In the genomic region with DNA sequence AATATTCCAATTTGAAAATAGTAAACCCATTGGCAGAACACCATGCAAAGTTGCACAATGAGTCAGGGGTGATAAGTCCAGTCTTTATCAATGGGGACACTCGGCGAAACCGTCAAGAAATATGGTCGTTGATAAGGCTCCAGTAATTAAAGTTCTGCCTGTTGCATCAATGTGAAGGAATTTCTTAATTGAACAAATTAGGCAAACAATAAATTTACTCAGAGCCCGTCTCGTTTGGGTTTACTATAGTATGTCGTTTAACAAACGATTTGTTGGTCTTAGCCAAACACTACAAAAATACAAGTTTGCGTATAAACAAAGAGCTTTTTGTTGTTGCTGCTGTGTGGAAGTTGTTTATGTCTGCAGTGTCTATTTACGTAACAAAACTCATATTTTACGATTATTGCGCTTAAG, we compare ENCODE assay signal across 1 fruit fly cellular context.
TF ChIP-seq lines count a peak whose summit lies in the region.

No protein-coding gene starts in this region.

TF ChIP-seq in whole organism, embryonic, 481 proteins besides CTCF, POLR2A, EP300 and RAD21 (continued from another document and continues in another):
- peak; percentile 29 for TF ChIP-seq NK7.1 (GFP tag; optimal IDR thresholded peaks at IDR 0.05; lab: Kevin White, UChicago)
- TF ChIP-seq CG33213 (GFP tag; optimal IDR thresholded peaks at IDR 0.05; lab: Kevin White, UChicago): peak; percentile 37
- TF ChIP-seq Trl (optimal IDR thresholded peaks at IDR 0.05; lab: Kevin White, UChicago): no peak
- TF ChIP-seq Trl (GFP tag; optimal IDR thresholded peaks at IDR 0.05; lab: Kevin White, UChicago): no peak
- TF ChIP-seq CG7556 (GFP tag; optimal IDR thresholded peaks at IDR 0.05; lab: Kevin White, UChicago): peak; percentile 35
- TF ChIP-seq corto (GFP tag; optimal IDR thresholded peaks at IDR 0.05; lab: Kevin White, UChicago): no peak
- TF ChIP-seq peb (GFP tag; IDR thresholded peaks at IDR 0.05; lab: Robert Waterston, UW): no peak
- peak; percentile 58 for TF ChIP-seq CoRest (tag; optimal IDR thresholded peaks at IDR 0.05; lab: Kevin White, UChicago)
- TF ChIP-seq tap (tag; optimal IDR thresholded peaks at IDR 0.05; lab: Kevin White, UChicago): peak; percentile 8
- peak; percentile 66 for TF ChIP-seq CG2678 (tag; optimal IDR thresholded peaks at IDR 0.05; lab: Kevin White, UChicago)
- no peak for TF ChIP-seq CG1832 (GFP tag; optimal IDR thresholded peaks at IDR 0.05; lab: Kevin White, UChicago)
- no peak for TF ChIP-seq H2.0 (GFP tag; IDR thresholded peaks at IDR 0.05; lab: Robert Waterston, UW)
- TF ChIP-seq D (optimal IDR thresholded peaks at IDR 0.05; lab: Kevin White, UChicago): no peak
- no peak for TF ChIP-seq D (GFP tag; optimal IDR thresholded peaks at IDR 0.05; lab: Kevin White, UChicago)
- TF ChIP-seq CG12236 (GFP tag; optimal IDR thresholded peaks at IDR 0.05; lab: Kevin White, UChicago): peak; percentile 6
- TF ChIP-seq Gsc (GFP tag; IDR thresholded peaks at IDR 0.05; lab: Robert Waterston, UW): no peak
- TF ChIP-seq Hr3 (GFP tag; optimal IDR thresholded peaks at IDR 0.05; lab: Kevin White, UChicago): no peak
- no peak for TF ChIP-seq fru (optimal IDR thresholded peaks at IDR 0.05; lab: Kevin White, UChicago)
- no peak for TF ChIP-seq Dad (GFP tag; optimal IDR thresholded peaks at IDR 0.05; lab: Kevin White, UChicago)
- TF ChIP-seq slou (GFP tag; optimal IDR thresholded peaks at IDR 0.05; lab: Kevin White, UChicago): peak; percentile 0
- TF ChIP-seq B-H2 (GFP tag; optimal IDR thresholded peaks at IDR 0.05; lab: Kevin White, UChicago): no peak
- TF ChIP-seq slbo (GFP tag; IDR thresholded peaks at IDR 0.05; lab: Robert Waterston, UW): no peak
- TF ChIP-seq Sox102F (GFP tag; optimal IDR thresholded peaks at IDR 0.05; lab: Kevin White, UChicago): peak; percentile 53
- peak; percentile 9 for TF ChIP-seq Hey (tag; optimal IDR thresholded peaks at IDR 0.05; lab: Kevin White, UChicago)
- no peak for TF ChIP-seq CG3163 (GFP tag; optimal IDR thresholded peaks at IDR 0.05; lab: Kevin White, UChicago)
- TF ChIP-seq CG8281 (tag; optimal IDR thresholded peaks at IDR 0.05; lab: Kevin White, UChicago): peak; percentile 36
- TF ChIP-seq CG8290 (GFP tag; optimal IDR thresholded peaks at IDR 0.05; lab: Kevin White, UChicago): no peak
- TF ChIP-seq CG8290 (tag; optimal IDR thresholded peaks at IDR 0.05; lab: Kevin White, UChicago): peak in 1 of 2 experiments; percentile 91
- no peak for TF ChIP-seq gsb (GFP tag; IDR thresholded peaks at IDR 0.05; lab: Robert Waterston, UW)
- no peak for TF ChIP-seq sc (optimal IDR thresholded peaks at IDR 0.05; lab: Kevin White, UChicago)
- peak; percentile 35 for TF ChIP-seq sc (GFP tag; optimal IDR thresholded peaks at IDR 0.05; lab: Kevin White, UChicago)
- peak; percentile 17 for TF ChIP-seq CG2116 (GFP tag; optimal IDR thresholded peaks at IDR 0.05; lab: Kevin White, UChicago)
- TF ChIP-seq CG1603 (tag; optimal IDR thresholded peaks at IDR 0.05; lab: Kevin White, UChicago): peak; percentile 66
- TF ChIP-seq CG6254 (GFP tag; optimal IDR thresholded peaks at IDR 0.05; lab: Kevin White, UChicago): no peak
- peak; percentile 45 for TF ChIP-seq Dek (tag; optimal IDR thresholded peaks at IDR 0.05; lab: Kevin White, UChicago)
- TF ChIP-seq row (GFP tag; IDR thresholded peaks at IDR 0.05; lab: Robert Waterston, UW): 0 out of 3 replicates have a peak, but pooled peaks have one; percentile 9
- TF ChIP-seq Kr (GFP tag; optimal IDR thresholded peaks at IDR 0.05; lab: Kevin White, UChicago): no peak
- 0 out of 3 replicates have a peak, but pooled peaks have one; percentile 28 for TF ChIP-seq CG7357 (GFP tag; IDR thresholded peaks at IDR 0.05; lab: Robert Waterston, UW)
- peak; percentile 4 for TF ChIP-seq cwo (GFP tag; optimal IDR thresholded peaks at IDR 0.05; lab: Kevin White, UChicago)
- TF ChIP-seq CG12744 (GFP tag; optimal IDR thresholded peaks at IDR 0.05; lab: Kevin White, UChicago): peak; percentile 1
- TF ChIP-seq gsb-n (tag; optimal IDR thresholded peaks at IDR 0.05; lab: Kevin White, UChicago): peak; percentile 27
- peak; percentile 69 for TF ChIP-seq caup (GFP tag; optimal IDR thresholded peaks at IDR 0.05; lab: Kevin White, UChicago; ENCODE audit: severe bottlenecking)
- TF ChIP-seq Max (GFP tag; optimal IDR thresholded peaks at IDR 0.05; lab: Kevin White, UChicago): peak; percentile 8
- peak; percentile 40; the same call in 1 of the 3 replicates for TF ChIP-seq dysf (GFP tag; IDR thresholded peaks at IDR 0.05; lab: Robert Waterston, UW)
- 0 out of 3 replicates have a peak, but pooled peaks have one; percentile 23 for TF ChIP-seq otp (GFP tag; IDR thresholded peaks at IDR 0.05; lab: Robert Waterston, UW)
- TF ChIP-seq CG5180 (GFP tag; optimal IDR thresholded peaks at IDR 0.05; lab: Kevin White, UChicago): peak; percentile 33
- peak; percentile 32 for TF ChIP-seq Bdp1 (GFP tag; optimal IDR thresholded peaks at IDR 0.05; lab: Kevin White, UChicago)
- peak; percentile 2 for TF ChIP-seq CG4707 (GFP tag; optimal IDR thresholded peaks at IDR 0.05; lab: Kevin White, UChicago)
- TF ChIP-seq CG7372 (GFP tag; IDR thresholded peaks at IDR 0.05; lab: Robert Waterston, UW): no peak
- TF ChIP-seq dimm (GFP tag; IDR thresholded peaks at IDR 0.05; lab: Robert Waterston, UW): no peak
- TF ChIP-seq CG9932 (GFP tag; IDR thresholded peaks at IDR 0.05; lab: Robert Waterston, UW): no peak
- TF ChIP-seq Elba2 (GFP tag; optimal IDR thresholded peaks at IDR 0.05; lab: Kevin White, UChicago): no peak
- TF ChIP-seq Hmx (GFP tag; optimal IDR thresholded peaks at IDR 0.05; lab: Kevin White, UChicago): no peak
- TF ChIP-seq eve (GFP tag; optimal IDR thresholded peaks at IDR 0.05; lab: Kevin White, UChicago): peak in 1 of 2 experiments; percentile 4
- no peak for TF ChIP-seq prd (optimal IDR thresholded peaks at IDR 0.05; lab: Kevin White, UChicago)
- TF ChIP-seq prd (GFP tag; IDR thresholded peaks at IDR 0.05; lab: Robert Waterston, UW): no peak
- peak; percentile 18 for TF ChIP-seq CG7928 (GFP tag; optimal IDR thresholded peaks at IDR 0.05; lab: Kevin White, UChicago)
- TF ChIP-seq emc (GFP tag; optimal IDR thresholded peaks at IDR 0.05; lab: Kevin White, UChicago): peak; percentile 9
- TF ChIP-seq al (GFP tag; IDR thresholded peaks at IDR 0.05; lab: Robert Waterston, UW): no peak
- TF ChIP-seq CG9727 (GFP tag; optimal IDR thresholded peaks at IDR 0.05; lab: Kevin White, UChicago): no peak
- peak; percentile 46 for TF ChIP-seq her (GFP tag; optimal IDR thresholded peaks at IDR 0.05; lab: Kevin White, UChicago)
- TF ChIP-seq Sry-β (GFP tag; optimal IDR thresholded peaks at IDR 0.05; lab: Kevin White, UChicago): peak; percentile 52
- TF ChIP-seq dmrt99B (tag; optimal IDR thresholded peaks at IDR 0.05; lab: Kevin White, UChicago): peak; percentile 36
- TF ChIP-seq CG4617 (GFP tag; optimal IDR thresholded peaks at IDR 0.05; lab: Kevin White, UChicago; ENCODE audit: borderline replicate concordance): no peak
- no peak for TF ChIP-seq HLH3B (GFP tag; IDR thresholded peaks at IDR 0.05; lab: Robert Waterston, UW)
- TF ChIP-seq CG11456 (GFP tag; IDR thresholded peaks at IDR 0.05; lab: Robert Waterston, UW): 0 out of 3 replicates have a peak, but pooled peaks have one; percentile 67
- peak; percentile 55 for TF ChIP-seq CG18619 (GFP tag; optimal IDR thresholded peaks at IDR 0.05; lab: Kevin White, UChicago)
- TF ChIP-seq CG31365 (tag; optimal IDR thresholded peaks at IDR 0.05; lab: Kevin White, UChicago): peak; percentile 61
- peak; percentile 44 for TF ChIP-seq CG3407 (GFP tag; optimal IDR thresholded peaks at IDR 0.05; lab: Kevin White, UChicago)
- no peak for TF ChIP-seq CG17328 (GFP tag; IDR thresholded peaks at IDR 0.05; lab: Robert Waterston, UW)
- peak; percentile 83 for TF ChIP-seq CG12769 (tag; optimal IDR thresholded peaks at IDR 0.05; lab: Kevin White, UChicago)
- no peak for TF ChIP-seq Abd-B (GFP tag; optimal IDR thresholded peaks at IDR 0.05; lab: Kevin White, UChicago)
- 0 out of 2 replicates have a peak, but pooled peaks have one; percentile 24 for TF ChIP-seq Awh (GFP tag; IDR thresholded peaks at IDR 0.05; lab: Robert Waterston, UW)
- peak; percentile 58 for TF ChIP-seq Fer3 (tag; optimal IDR thresholded peaks at IDR 0.05; lab: Kevin White, UChicago)
- no peak for TF ChIP-seq Dip2 (GFP tag; IDR thresholded peaks at IDR 0.05; lab: Robert Waterston, UW)
- peak; percentile 14 for TF ChIP-seq CG2202 (tag; optimal IDR thresholded peaks at IDR 0.05; lab: Kevin White, UChicago)
- TF ChIP-seq Med (GFP tag; lab: Kevin White, UChicago): peak; percentile 90
- TF ChIP-seq bcd (GFP tag; optimal IDR thresholded peaks at IDR 0.05; lab: Kevin White, UChicago): peak; percentile 33
- 0 out of 3 replicates have a peak, but pooled peaks have one; percentile 11 for TF ChIP-seq z (GFP tag; IDR thresholded peaks at IDR 0.05; lab: Robert Waterston, UW)
- no peak for TF ChIP-seq CG10462 (GFP tag; optimal IDR thresholded peaks at IDR 0.05; lab: Kevin White, UChicago)
- TF ChIP-seq MESR4 (GFP tag; optimal IDR thresholded peaks at IDR 0.05; lab: Kevin White, UChicago): no peak
- TF ChIP-seq BtbVII (GFP tag; optimal IDR thresholded peaks at IDR 0.05; lab: Kevin White, UChicago): peak; percentile 74
- peak; percentile 47; the same call in 1 of the 2 replicates for TF ChIP-seq Rfx (GFP tag; IDR thresholded peaks at IDR 0.05; lab: Robert Waterston, UW)
- peak; percentile 59 for TF ChIP-seq Fer1 (GFP tag; optimal IDR thresholded peaks at IDR 0.05; lab: Kevin White, UChicago)
- peak in 1 of 2 experiments; percentile 1 for TF ChIP-seq Eip74EF (GFP tag; optimal IDR thresholded peaks at IDR 0.05; lab: Kevin White, UChicago)
- peak; percentile 52 for TF ChIP-seq CG6765 (GFP tag; optimal IDR thresholded peaks at IDR 0.05; lab: Kevin White, UChicago)
- TF ChIP-seq CG7987 (GFP tag; optimal IDR thresholded peaks at IDR 0.05; lab: Kevin White, UChicago): peak; percentile 75
- peak; percentile 22 for TF ChIP-seq CG18764 (GFP tag; optimal IDR thresholded peaks at IDR 0.05; lab: Kevin White, UChicago)
- TF ChIP-seq CG12219 (GFP tag; optimal IDR thresholded peaks at IDR 0.05; lab: Kevin White, UChicago): peak; percentile 62
- TF ChIP-seq ATbp (GFP tag; optimal IDR thresholded peaks at IDR 0.05; lab: Kevin White, UChicago): peak; percentile 79
- TF ChIP-seq CG8089 (GFP tag; optimal IDR thresholded peaks at IDR 0.05; lab: Kevin White, UChicago): peak; percentile 46
- no peak for TF ChIP-seq dan (GFP tag; IDR thresholded peaks at IDR 0.05; lab: Robert Waterston, UW)
- peak; percentile 64; the same call in 1 of the 3 replicates for TF ChIP-seq gce (GFP tag; IDR thresholded peaks at IDR 0.05; lab: Robert Waterston, UW)
- TF ChIP-seq zen (tag; optimal IDR thresholded peaks at IDR 0.05; lab: Kevin White, UChicago): no peak
- TF ChIP-seq CG7963 (GFP tag; IDR thresholded peaks at IDR 0.05; lab: Robert Waterston, UW; ENCODE audit: partially characterized antibody): no peak
- peak; percentile 81 for TF ChIP-seq mirr (GFP tag; optimal IDR thresholded peaks at IDR 0.05; lab: Kevin White, UChicago)
- TF ChIP-seq ftz-f1 (GFP tag; optimal IDR thresholded peaks at IDR 0.05; lab: Kevin White, UChicago): no peak
- no peak for TF ChIP-seq bbx (GFP tag; IDR thresholded peaks at IDR 0.05; lab: Robert Waterston, UW; ENCODE audit: partially characterized antibody)
- TF ChIP-seq disco-r (GFP tag; optimal IDR thresholded peaks at IDR 0.05; lab: Kevin White, UChicago): no peak
- peak; percentile 46 for TF ChIP-seq salm (tag; optimal IDR thresholded peaks at IDR 0.05; lab: Kevin White, UChicago)
- TF ChIP-seq luna (GFP tag; optimal IDR thresholded peaks at IDR 0.05; lab: Kevin White, UChicago): no peak
- peak; percentile 29 for TF ChIP-seq fd64A (GFP tag; optimal IDR thresholded peaks at IDR 0.05; lab: Kevin White, UChicago)
- TF ChIP-seq nau (GFP tag; optimal IDR thresholded peaks at IDR 0.05; lab: Kevin White, UChicago): peak; percentile 78
- no peak for TF ChIP-seq YL-1 (GFP tag; optimal IDR thresholded peaks at IDR 0.05; lab: Kevin White, UChicago)
- peak; percentile 87 for TF ChIP-seq fd3F (GFP tag; optimal IDR thresholded peaks at IDR 0.05; lab: Kevin White, UChicago)
- no peak for TF ChIP-seq bowl (GFP tag; IDR thresholded peaks at IDR 0.05; lab: Robert Waterston, UW)
- no peak for TF ChIP-seq HLH4C (GFP tag; IDR thresholded peaks at IDR 0.05; lab: Robert Waterston, UW; ENCODE audit: partially characterized antibody)
- TF ChIP-seq Hr39 (optimal IDR thresholded peaks at IDR 0.05; lab: Kevin White, UChicago): no peak
- TF ChIP-seq Poxn (GFP tag; IDR thresholded peaks at IDR 0.05; lab: Robert Waterston, UW): no peak
- TF ChIP-seq hth (optimal IDR thresholded peaks at IDR 0.05; lab: Kevin White, UChicago): no peak
- TF ChIP-seq Asciz (GFP tag; optimal IDR thresholded peaks at IDR 0.05; lab: Kevin White, UChicago): peak; percentile 76
- no peak for TF ChIP-seq CG9876 (GFP tag; optimal IDR thresholded peaks at IDR 0.05; lab: Kevin White, UChicago)
- no peak for TF ChIP-seq CG42726 (GFP tag; IDR thresholded peaks at IDR 0.05; lab: Robert Waterston, UW; ENCODE audit: partially characterized antibody)
- TF ChIP-seq ab (GFP tag; optimal IDR thresholded peaks at IDR 0.05; lab: Kevin White, UChicago): no peak
- TF ChIP-seq trem (tag; optimal IDR thresholded peaks at IDR 0.05; lab: Kevin White, UChicago): no peak
- peak; percentile 65 for TF ChIP-seq CG12299 (tag; optimal IDR thresholded peaks at IDR 0.05; lab: Kevin White, UChicago)
- no peak for TF ChIP-seq yki (optimal IDR thresholded peaks at IDR 0.05; lab: Kevin White, UChicago)
- TF ChIP-seq sens (GFP tag; lab: Kevin White, UChicago): peak; percentile 67
- TF ChIP-seq oc (tag; optimal IDR thresholded peaks at IDR 0.05; lab: Kevin White, UChicago): peak; percentile 39
- peak; percentile 56 for TF ChIP-seq CG10209 (GFP tag; optimal IDR thresholded peaks at IDR 0.05; lab: Kevin White, UChicago)
- TF ChIP-seq CG1792 (GFP tag; optimal IDR thresholded peaks at IDR 0.05; lab: Kevin White, UChicago): peak; percentile 59
- no peak for TF ChIP-seq CG4404 (GFP tag; IDR thresholded peaks at IDR 0.05; lab: Robert Waterston, UW)
- TF ChIP-seq HmgZ (tag; optimal IDR thresholded peaks at IDR 0.05; lab: Kevin White, UChicago): peak; percentile 55
- peak; percentile 11 to 68 for TF ChIP-seq Pdp1 (GFP tag; optimal IDR thresholded peaks at IDR 0.05; lab: Kevin White, UChicago)
- TF ChIP-seq CG13624 (GFP tag; optimal IDR thresholded peaks at IDR 0.05; lab: Kevin White, UChicago): no peak
- TF ChIP-seq Mad (GFP tag; optimal IDR thresholded peaks at IDR 0.05; lab: Kevin White, UChicago): no peak
- TF ChIP-seq CG43689 (GFP tag; IDR thresholded peaks at IDR 0.05; lab: Robert Waterston, UW): no peak
- TF ChIP-seq CG13424 (tag; optimal IDR thresholded peaks at IDR 0.05; lab: Kevin White, UChicago): peak; percentile 9
- TF ChIP-seq Bteb2 (GFP tag; optimal IDR thresholded peaks at IDR 0.05; lab: Kevin White, UChicago): peak; percentile 3
